Worm (Caenorhabditis elegans) whole organism, L3 larva: ENCODE results near the gene EEED8.2.

Experiments
- R02D3.7 ChIP-seq: fragments of 150-350 bp; optimal IDR thresholded peaks from 2 replicates; lab custom pipeline; 2014; ENCODE audit warnings: missing biosample characterization, missing genetic modification characterization
- aly-2 ChIP-seq: fragments of 150-350 bp; optimal IDR thresholded peaks from 2 replicates; lab custom pipeline; 2014; ENCODE audit warnings: missing biosample characterization, missing genetic modification characterization
- ama-1 ChIP-seq: fragments of 150-350 bp; optimal IDR thresholded peaks from 2 replicates; lab custom pipeline; 2018
- ceh-16 ChIP-seq: sonication (generic microtip); optimal IDR thresholded peaks from 2 replicates; lab custom pipeline; 2017; ENCODE audit warnings: missing biosample characterization, missing genetic modification characterization
- ceh-82 ChIP-seq: fragments of 150-350 bp; optimal IDR thresholded peaks from 2 replicates; lab custom pipeline; 2014; ENCODE audit warnings: missing biosample characterization, missing genetic modification characterization
- ceh-9 ChIP-seq: sonication (generic microtip); optimal IDR thresholded peaks from 2 replicates; lab custom pipeline; 2018; ENCODE audit warnings: missing biosample characterization, missing genetic modification characterization
- egl-27 ChIP-seq: sonication (generic microtip); optimal IDR thresholded peaks from 4 replicates; lab custom pipeline; 2017; ENCODE audit warnings: missing biosample characterization, missing genetic modification reagents, missing genetic modification characterization
- egl-5 ChIP-seq: fragments of 150-350 bp; optimal IDR thresholded peaks from 2 replicates; lab custom pipeline; 2017; ENCODE audit warnings: missing biosample characterization, missing genetic modification reagents, missing genetic modification characterization, inconsistent platforms
- elt-1 ChIP-seq: fragments of 150-350 bp; optimal IDR thresholded peaks from 2 replicates; lab custom pipeline; 2014; ENCODE audit warnings: missing biosample characterization, missing genetic modification characterization
- elt-2 ChIP-seq: sonication (generic microtip); optimal IDR thresholded peaks from 2 replicates; lab custom pipeline; 2016; ENCODE audit warnings: missing genetic modification reagents, mild to moderate bottlenecking, missing genetic modification characterization, missing compliant biosample characterization
- elt-3 ChIP-seq, 3 experiments: fragments of 150-350 bp in 1 of 3; sonication (generic microtip) in 2 of 3; optimal IDR thresholded peaks; 2 replicates in 2 of 3; 4 replicates in 1 of 3; lab custom pipeline; 2014 to 2017; ENCODE audit warnings: missing biosample characterization in 3 of 3, missing genetic modification characterization in 3 of 3
- fkh-10 ChIP-seq: sonication (generic microtip); optimal IDR thresholded peaks from 2 replicates; lab custom pipeline; 2017; ENCODE audit warnings: missing biosample characterization, missing genetic modification reagents, missing genetic modification characterization
- fkh-2 ChIP-seq: fragments of 150-350 bp; optimal IDR thresholded peaks from 2 replicates; lab custom pipeline; 2014; ENCODE audit warnings: missing biosample characterization, missing genetic modification reagents, missing genetic modification characterization
- fos-1 ChIP-seq: fragments of 150-350 bp; optimal IDR thresholded peaks from 2 replicates; lab custom pipeline; 2014; ENCODE audit warnings: missing biosample characterization, missing genetic modification characterization
- jun-1 ChIP-seq: fragments of 150-350 bp; optimal IDR thresholded peaks from 2 replicates; lab custom pipeline; 2014; ENCODE audit warnings: missing biosample characterization, missing genetic modification reagents, missing genetic modification characterization
- lin-15B ChIP-seq: fragments of 150-350 bp; optimal IDR thresholded peaks from 2 replicates; lab custom pipeline; 2014; ENCODE audit warnings: missing biosample characterization, missing genetic modification characterization
- lin-39 ChIP-seq: fragments of 150-350 bp; optimal IDR thresholded peaks from 2 replicates; lab custom pipeline; 2018; ENCODE audit warnings: missing biosample characterization, missing genetic modification reagents, missing genetic modification characterization
- lsy-12 ChIP-seq: sonication (generic microtip); optimal IDR thresholded peaks from 2 replicates; lab custom pipeline; 2016; ENCODE audit warnings: mild to moderate bottlenecking, missing genetic modification characterization, missing compliant biosample characterization
- mdl-1 ChIP-seq: fragments of 150-350 bp; optimal IDR thresholded peaks from 2 replicates; lab custom pipeline; 2014; ENCODE audit warnings: missing biosample characterization, missing genetic modification characterization
- mml-1 ChIP-seq: fragments of 150-350 bp; sonication (generic microtip); optimal IDR thresholded peaks from 3 replicates; lab custom pipeline; 2014; ENCODE audit warnings: missing biosample characterization, missing genetic modification characterization
- nfya-1 ChIP-seq: sonication (generic microtip); optimal IDR thresholded peaks from 2 replicates; lab custom pipeline; 2017; ENCODE audit warnings: missing genetic modification characterization, mild to moderate bottlenecking, missing compliant biosample characterization, antibody characterized with exemption, moderate library complexity; ENCODE audit not compliant: insufficient read depth
- nhr-11 ChIP-seq: fragments of 150-350 bp; optimal IDR thresholded peaks from 2 replicates; lab custom pipeline; 2014; ENCODE audit warnings: missing biosample characterization, missing genetic modification characterization
- nhr-12 ChIP-seq: fragments of 150-350 bp; optimal IDR thresholded peaks from 2 replicates; lab custom pipeline; 2014; ENCODE audit warnings: missing biosample characterization, missing genetic modification characterization
- nhr-23 ChIP-seq: fragments of 150-350 bp; optimal IDR thresholded peaks from 2 replicates; lab custom pipeline; 2014; ENCODE audit warnings: missing biosample characterization, missing genetic modification reagents, missing genetic modification characterization
- nhr-237 ChIP-seq: fragments of 150-350 bp; optimal IDR thresholded peaks from 2 replicates; lab custom pipeline; 2014; ENCODE audit warnings: missing biosample characterization, missing genetic modification characterization
- nhr-67 ChIP-seq: fragments of 150-350 bp; optimal IDR thresholded peaks from 2 replicates; lab custom pipeline; 2014; ENCODE audit warnings: missing biosample characterization, missing genetic modification characterization
- nhr-77 ChIP-seq: fragments of 150-350 bp; optimal IDR thresholded peaks from 2 replicates; lab custom pipeline; 2014; ENCODE audit warnings: missing biosample characterization, missing genetic modification characterization
- pha-4 ChIP-seq: fragments of 150-350 bp; optimal IDR thresholded peaks from 2 replicates; lab custom pipeline; 2014; ENCODE audit warnings: missing biosample characterization, missing genetic modification reagents, missing genetic modification characterization
- pqm-1 ChIP-seq: fragments of 150-350 bp; optimal IDR thresholded peaks from 2 replicates; lab custom pipeline; 2017; ENCODE audit warnings: missing biosample characterization, missing genetic modification characterization, inconsistent platforms
- snpc-4 ChIP-seq: fragments of 150-350 bp; optimal IDR thresholded peaks from 2 replicates; lab custom pipeline; 2014; ENCODE audit warnings: missing biosample characterization, missing genetic modification characterization
- tbx-2 ChIP-seq: sonication (generic microtip); optimal IDR thresholded peaks from 2 replicates; lab custom pipeline; 2016; ENCODE audit warnings: mild to moderate bottlenecking, missing genetic modification characterization, missing compliant biosample characterization
- unc-62 ChIP-seq: fragments of 150-350 bp; sonication (generic microtip); optimal IDR thresholded peaks from 4 replicates; lab custom pipeline; 2014; ENCODE audit warnings: missing biosample characterization, missing genetic modification reagents, missing genetic modification characterization
- zag-1 ChIP-seq: fragments of 150-350 bp; optimal IDR thresholded peaks from 2 replicates; lab custom pipeline; 2014; ENCODE audit warnings: missing biosample characterization, missing genetic modification characterization
- ztf-11 ChIP-seq: fragments of 150-350 bp; optimal IDR thresholded peaks from 2 replicates; lab custom pipeline; 2014; ENCODE audit warnings: missing biosample characterization, missing genetic modification characterization
- ztf-4 ChIP-seq: fragments of 150-350 bp; optimal IDR thresholded peaks from 2 replicates; lab custom pipeline; 2014; ENCODE audit warnings: missing biosample characterization, missing genetic modification characterization

The EEED8.2 gene

DNA sequence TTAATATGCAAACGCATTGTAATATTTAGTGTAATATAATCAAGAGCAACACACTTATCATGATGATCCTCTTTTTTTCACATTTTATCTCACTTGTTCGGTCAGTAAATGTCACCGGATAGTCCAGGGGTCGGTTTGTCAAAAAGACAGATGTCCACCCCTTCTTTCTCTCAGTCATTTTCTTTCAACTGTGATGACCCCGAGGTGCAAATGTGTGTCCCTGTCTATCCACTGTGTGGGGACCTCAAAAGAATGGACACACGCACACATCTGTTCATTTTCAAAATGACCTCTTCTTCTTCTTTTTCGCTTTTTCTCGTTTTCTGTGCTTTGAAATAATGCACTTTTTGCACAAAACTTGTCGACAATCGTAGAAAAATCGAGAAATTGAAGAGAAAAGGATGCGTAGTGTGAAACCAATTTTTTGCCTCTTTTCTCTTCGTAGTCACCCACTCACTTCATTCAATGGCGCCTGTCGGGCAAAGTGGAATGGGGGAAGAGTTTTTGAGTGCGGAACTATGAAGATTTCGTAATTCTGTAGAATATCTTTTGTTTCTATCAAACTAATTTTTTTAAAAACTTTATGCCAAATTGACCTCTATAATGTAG is 47.3 kb downstream of the EEED8.2 start:
- TF ChIP-seq nfya-1 (tag; lab: Kevin White, UChicago) = peak; percentile 41
- TF ChIP-seq tbx-2 = no peak
- no peak for TF ChIP-seq mdl-1
- peak; percentile 56 for TF ChIP-seq lin-39 (tag; lab: Kevin White, UChicago)
- no peak for TF ChIP-seq jun-1 (tag; lab: Kevin White, UChicago)
- no peak for TF ChIP-seq ceh-9 (tag; lab: Kevin White, UChicago)
- no peak for TF ChIP-seq aly-2 (tag; lab: Kevin White, UChicago)
- TF ChIP-seq elt-1 (tag; lab: Kevin White, UChicago) = no peak
- TF ChIP-seq ceh-16 (tag; lab: Kevin White, UChicago) = no peak
- no peak for TF ChIP-seq lin-15B (tag; lab: Kevin White, UChicago)
- TF ChIP-seq ztf-4 (tag; lab: Kevin White, UChicago) = no peak
- no peak for TF ChIP-seq nhr-237 (tag; lab: Kevin White, UChicago)
- no peak for TF ChIP-seq nhr-11 (tag; lab: Kevin White, UChicago)
- TF ChIP-seq nhr-23 = no peak
- TF ChIP-seq lsy-12 (tag; lab: Kevin White, UChicago) = no peak
- TF ChIP-seq nhr-12 = no peak
- no peak for TF ChIP-seq R02D3.7
- no peak for TF ChIP-seq egl-5 (tag; lab: Kevin White, UChicago)
- no peak for TF ChIP-seq zag-1 (tag; lab: Kevin White, UChicago)
- no peak for TF ChIP-seq elt-3 (tag; optimal IDR thresholded peaks at IDR 0.05; lab: Kevin White, UChicago)
- TF ChIP-seq egl-27 (tag; lab: Kevin White, UChicago) = no peak
- TF ChIP-seq ama-1 = no peak
- no peak for TF ChIP-seq fos-1 (tag; lab: Kevin White, UChicago)
- no peak for TF ChIP-seq nhr-77
- no peak for TF ChIP-seq elt-2 (tag; lab: Kevin White, UChicago)
- TF ChIP-seq pha-4 (tag; lab: Kevin White, UChicago) = no peak
- TF ChIP-seq snpc-4 (tag; lab: Kevin White, UChicago) = no peak
- TF ChIP-seq fkh-10 (GFP tag; lab: Kevin White, UChicago) = peak; percentile 58
- peak; percentile 40 for TF ChIP-seq unc-62
- no peak for TF ChIP-seq ceh-82 (tag; lab: Kevin White, UChicago)
- no peak for TF ChIP-seq ztf-11 (tag; lab: Kevin White, UChicago)
- TF ChIP-seq nhr-67 = no peak
- no peak for TF ChIP-seq fkh-2 (tag; lab: Kevin White, UChicago)
- no peak for TF ChIP-seq pqm-1 (tag; lab: Kevin White, UChicago)
- no peak for TF ChIP-seq mml-1 (tag; lab: Kevin White, UChicago)

DNA sequence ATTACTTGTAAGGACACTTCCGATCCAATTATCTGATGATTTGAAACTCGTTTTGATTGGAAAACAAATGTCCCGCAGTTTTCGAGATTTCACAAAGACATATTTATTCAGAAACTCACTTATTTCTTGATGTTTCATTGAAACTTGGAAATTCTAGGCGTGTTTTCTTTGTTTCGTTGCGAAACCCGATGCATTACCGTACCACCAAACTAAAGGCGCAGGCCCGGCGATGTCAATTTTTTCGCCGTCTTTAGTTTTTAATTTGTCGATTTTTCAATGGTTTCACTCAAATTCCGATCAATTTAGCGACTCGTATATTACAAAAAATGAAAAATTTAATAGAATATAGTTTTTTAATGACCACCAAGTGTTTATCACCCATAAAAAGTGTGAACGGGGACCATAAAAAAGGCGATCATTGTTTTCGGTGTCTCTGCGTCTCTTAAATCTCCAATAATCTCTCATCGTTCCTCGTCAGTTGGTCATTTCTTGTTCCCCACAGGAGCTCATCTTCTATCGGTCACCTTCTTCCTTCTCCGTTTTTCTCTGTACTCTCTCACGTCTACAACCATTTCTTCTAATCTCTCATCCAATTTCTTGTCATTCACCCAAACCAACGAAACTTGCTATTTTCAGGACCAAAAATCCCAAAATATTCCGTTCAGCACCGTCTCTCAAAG is 49.4 kb downstream of the EEED8.2 start, which contains the start of gene clr-1:
Gene clr-1, plus strand, starts transcription at position 630 of the 680 bp plus-strand sequence.
- no peak for TF ChIP-seq lin-39 (tag; lab: Kevin White, UChicago)
- TF ChIP-seq zag-1 (tag; lab: Kevin White, UChicago) = no peak
- peak; percentile 7 for TF ChIP-seq nfya-1 (tag; lab: Kevin White, UChicago)
